Worm (Caenorhabditis elegans) whole organism, young adult: ENCODE results near the gene F53F4.7.

ENCODE experiments used
- B0019.2 ChIP-seq: fragments of 200-800 bp; sonication (Bioruptor generic); conservative IDR thresholded peaks from 2 replicates; pipeline ENCODE4 v1.3.6; 2022; ENCODE audit warnings: missing genetic modification reagents, missing genetic modification characterization, missing compliant biosample characterization
- C06A6.2 ChIP-seq: fragments of 200-800 bp; sonication (Bioruptor generic); conservative IDR thresholded peaks from 2 replicates; pipeline ENCODE4 v1.3.6; 2022; ENCODE audit warnings: missing genetic modification characterization, missing compliant biosample characterization
- C17E4.6 ChIP-seq: fragments of 200-800 bp; sonication (Bioruptor generic); IDR thresholded peaks from 2 replicates; pipeline ENCODE4 v1.3.6; 2022; ENCODE audit warnings: missing genetic modification reagents, missing genetic modification characterization, missing compliant biosample characterization
- F10E7.11 ChIP-seq: sonication (generic microtip); optimal IDR thresholded peaks from 2 replicates; lab custom pipeline; 2017; ENCODE audit warnings: mild to moderate bottlenecking, missing genetic modification characterization, moderate library complexity, missing compliant biosample characterization
- F49E8.2 ChIP-seq: sonication (generic microtip); optimal IDR thresholded peaks from 3 replicates; lab custom pipeline; 2017; ENCODE audit warnings: missing genetic modification characterization, mild to moderate bottlenecking, missing compliant biosample characterization, antibody characterized with exemption, moderate library complexity; ENCODE audit not compliant: insufficient read depth
- F55B11.4 ChIP-seq: sonication (generic microtip); optimal IDR thresholded peaks from 2 replicates; lab custom pipeline; 2016; ENCODE audit warnings: missing compliant biosample characterization, missing genetic modification characterization, borderline replicate concordance; ENCODE audit not compliant: insufficient read depth
- Y53G8AR.9 ChIP-seq: fragments of 200-800 bp; sonication (Bioruptor generic); conservative IDR thresholded peaks from 2 replicates; pipeline ENCODE4 v1.3.6; 2022; ENCODE audit warnings: missing genetic modification reagents, missing genetic modification characterization, missing compliant biosample characterization
- Y95B8A.8 ChIP-seq: fragments of 200-800 bp; sonication (Bioruptor generic); IDR thresholded peaks from 2 replicates; pipeline ENCODE4 v1.3.6; 2022; ENCODE audit warnings: missing genetic modification reagents, missing genetic modification characterization, missing compliant biosample characterization
- atf-7 ChIP-seq: sonication (generic microtip); optimal IDR thresholded peaks from 2 replicates; lab custom pipeline; 2017; ENCODE audit warnings: mild to moderate bottlenecking, missing genetic modification characterization, missing compliant biosample characterization
- athp-1 ChIP-seq: sonication (generic microtip); optimal IDR thresholded peaks from 2 replicates; lab custom pipeline; 2017; ENCODE audit warnings: mild to moderate bottlenecking, missing genetic modification characterization, missing compliant biosample characterization
- attf-3 ChIP-seq: fragments of 200-800 bp; sonication (Bioruptor generic); conservative IDR thresholded peaks from 2 replicates; pipeline ENCODE4 v1.3.6; 2022; ENCODE audit warnings: missing genetic modification reagents, missing genetic modification characterization, missing compliant biosample characterization
- bed-1 ChIP-seq: fragments of 200-800 bp; sonication (Bioruptor generic); IDR thresholded peaks from 2 replicates; pipeline ENCODE4 v1.3.6; 2022; ENCODE audit warnings: missing genetic modification reagents, missing genetic modification characterization, missing compliant biosample characterization
- cebp-1 ChIP-seq, 2 experiments: fragments of 200-800 bp in 1 of 2; sonication (Bioruptor generic) in 1 of 2; sonication (generic microtip) in 1 of 2; IDR thresholded peaks in 1 of 2; optimal IDR thresholded peaks in 1 of 2; 2 replicates each; pipeline versions ENCODE4 v1.3.6 to Lab custom; 2017 to 2022; ENCODE audit warnings: missing compliant biosample characterization in 2 of 2, missing genetic modification characterization in 2 of 2, mild to moderate bottlenecking in 1 of 2, missing genetic modification reagents in 1 of 2, moderate library complexity in 1 of 2
- cebp-2 ChIP-seq: fragments of 200-800 bp; sonication (Bioruptor generic); IDR thresholded peaks from 2 replicates; pipeline ENCODE4 v1.3.6; 2022; ENCODE audit warnings: missing genetic modification characterization, missing compliant biosample characterization
- ceh-40 ChIP-seq: fragments of 200-800 bp; sonication (Bioruptor generic); IDR thresholded peaks from 2 replicates; pipeline ENCODE4 v1.3.6; 2022; ENCODE audit warnings: missing genetic modification characterization, missing compliant biosample characterization
- ceh-58 ChIP-seq: fragments of 200-800 bp; sonication (Bioruptor generic); IDR thresholded peaks from 2 replicates; pipeline ENCODE4 v1.3.6; 2022; ENCODE audit warnings: missing genetic modification characterization, missing compliant biosample characterization
- fkh-3 ChIP-seq: sonication (generic microtip); optimal IDR thresholded peaks from 2 replicates; lab custom pipeline; 2016; ENCODE audit warnings: mild to moderate bottlenecking, missing genetic modification characterization, missing compliant biosample characterization
- him-1 ChIP-seq: sonication (generic microtip); optimal IDR thresholded peaks from 2 replicates; lab custom pipeline; 2016; ENCODE audit warnings: missing genotype, missing genetic modification reagents, missing genetic modification characterization, missing compliant biosample characterization
- lin-35 ChIP-seq, 3 experiments: fragments of 150-350 bp in 2 of 3; sonication (generic microtip) in 1 of 3; optimal IDR thresholded peaks; 2 replicates each; lab custom pipeline; 2014 to 2018; ENCODE audit warnings: missing biosample characterization in 3 of 3, missing genetic modification characterization in 3 of 3, missing genetic modification reagents in 3 of 3
- lin-54 ChIP-seq: fragments of 200-800 bp; sonication (Bioruptor generic); optimal IDR thresholded peaks from 2 replicates; lab custom pipeline; 2018; ENCODE audit warnings: mild to moderate bottlenecking, missing genetic modification characterization, missing compliant biosample characterization
- lsl-1 ChIP-seq: fragments of 200-800 bp; sonication (Bioruptor generic); optimal IDR thresholded peaks from 2 replicates; lab custom pipeline; 2018; ENCODE audit warnings: mild to moderate bottlenecking, missing genetic modification characterization, moderate library complexity, missing compliant biosample characterization
- madf-6 ChIP-seq: fragments of 200-800 bp; sonication (Bioruptor generic); IDR thresholded peaks from 2 replicates; pipeline ENCODE4 v1.3.6; 2022; ENCODE audit warnings: missing genetic modification reagents, missing genetic modification characterization, missing compliant biosample characterization
- madf-8 ChIP-seq: fragments of 200-800 bp; sonication (Bioruptor generic); conservative IDR thresholded peaks from 2 replicates; pipeline ENCODE4 v1.3.6; 2022; ENCODE audit warnings: missing genetic modification reagents, missing genetic modification characterization, missing compliant biosample characterization
- mcd-1 ChIP-seq: fragments of 200-800 bp; sonication (Bioruptor generic); IDR thresholded peaks from 2 replicates; pipeline ENCODE4 v1.3.6; 2022; ENCODE audit warnings: missing genetic modification reagents, missing genetic modification characterization, missing compliant biosample characterization
- mxl-1 ChIP-seq: sonication (generic microtip); optimal IDR thresholded peaks from 2 replicates; lab custom pipeline; 2016; ENCODE audit warnings: missing genetic modification characterization, missing compliant biosample characterization
- nhr-120 ChIP-seq: fragments of 200-800 bp; sonication (Bioruptor generic); IDR thresholded peaks from 2 replicates; pipeline ENCODE4 v1.3.6; 2022; ENCODE audit warnings: missing genetic modification characterization, missing compliant biosample characterization
- nhr-27 ChIP-seq: fragments of 200-800 bp; sonication (Bioruptor generic); optimal IDR thresholded peaks from 2 replicates; lab custom pipeline; 2018; ENCODE audit warnings: mild to moderate bottlenecking, missing genetic modification characterization, moderate library complexity, missing compliant biosample characterization
- rcor-1 ChIP-seq: fragments of 200-800 bp; sonication (Bioruptor generic); IDR thresholded peaks from 2 replicates; pipeline ENCODE4 v1.3.6; 2022; ENCODE audit warnings: missing genetic modification reagents, missing genetic modification characterization, missing compliant biosample characterization
- snpc-1.3 ChIP-seq: sonication (generic microtip); optimal IDR thresholded peaks from 2 replicates; lab custom pipeline; 2017; ENCODE audit warnings: missing genetic modification characterization, mild to moderate bottlenecking, missing compliant biosample characterization, antibody characterized with exemption, moderate library complexity, missing genotype, missing genetic modification reagents; ENCODE audit not compliant: insufficient read depth
- snpc-3.4 ChIP-seq: sonication (generic microtip); optimal IDR thresholded peaks from 2 replicates; lab custom pipeline; 2017; ENCODE audit warnings: missing genetic modification characterization, mild to moderate bottlenecking, missing compliant biosample characterization, antibody characterized with exemption, moderate library complexity, missing genotype, missing genetic modification reagents
- xnd-1 ChIP-seq: sonication (generic microtip); optimal IDR thresholded peaks from 2 replicates; lab custom pipeline; 2016; ENCODE audit warnings: missing genotype, missing genetic modification reagents, missing genetic modification characterization, missing compliant biosample characterization
- ztf-18 ChIP-seq: sonication (generic microtip); optimal IDR thresholded peaks from 2 replicates; lab custom pipeline; 2016; ENCODE audit warnings: missing genotype, mild to moderate bottlenecking, missing genetic modification characterization, missing compliant biosample characterization
- ztf-3 ChIP-seq: fragments of 200-800 bp; sonication (Bioruptor generic); optimal IDR thresholded peaks from 2 replicates; lab custom pipeline; 2018; ENCODE audit warnings: mild to moderate bottlenecking, missing genetic modification characterization, missing compliant biosample characterization

The F53F4.7 gene

ce11 chrV:13593083-13593482, 20.7 kb downstream of the F53F4.7 start, which contains the start of gene F53F4.4:
F53F4.4 (plus strand) TSS chrV:13593383.
- TF ChIP-seq Y95B8A.8 (GFP tag; lab: Robert Waterston, UW) (0 out of 2 replicates have a peak, but pooled peaks have one; percentile 18), madf-6 (GFP tag; lab: Robert Waterston, UW) (peak; percentile 47; the same call in 1 of the 2 replicates), rcor-1 (GFP tag; lab: Robert Waterston, UW) (no peak), nhr-120 (no peak), snpc-1.3 (tag; lab: Kevin White, UChicago) (no peak), ztf-18 (tag; lab: Kevin White, UChicago) (no peak)

ce11 chrV:13591504-13592174, 22.1 kb downstream of the F53F4.7 start, which contains the start of gene tbcb-1:
tbcb-1 (plus strand) TSS chrV:13592124.
- peak; percentile 79 for TF ChIP-seq xnd-1 (tag; lab: Kevin White, UChicago)
- no peak for TF ChIP-seq bed-1 (GFP tag; lab: Robert Waterston, UW)
- TF ChIP-seq F49E8.2 (tag; lab: Kevin White, UChicago): no peak
- TF ChIP-seq ceh-40 (GFP tag; lab: Robert Waterston, UW): no peak
- TF ChIP-seq mcd-1 (GFP tag; lab: Robert Waterston, UW): peak; percentile 92
- peak; percentile 92 for TF ChIP-seq madf-6 (GFP tag; lab: Robert Waterston, UW)
- TF ChIP-seq Y53G8AR.9 (GFP tag; lab: Robert Waterston, UW): no peak
- TF ChIP-seq ceh-58: no peak
- TF ChIP-seq F10E7.11 (tag; lab: Kevin White, UChicago): no peak
- TF ChIP-seq ztf-3 (GFP tag; lab: Kevin White, UChicago): no peak
- no peak for TF ChIP-seq cebp-2 (GFP tag; lab: Robert Waterston, UW)
- no peak for TF ChIP-seq atf-7 (tag; lab: Kevin White, UChicago)
- TF ChIP-seq fkh-3 (tag; lab: Kevin White, UChicago): no peak
- 0 out of 2 replicates have a peak, but pooled peaks have one; percentile 19 for TF ChIP-seq attf-3
- peak; percentile 32 for TF ChIP-seq lsl-1
- no peak for TF ChIP-seq F55B11.4 (tag; lab: Kevin White, UChicago)
- TF ChIP-seq nhr-27 (tag; lab: Kevin White, UChicago): no peak
- no peak for TF ChIP-seq lin-54 (GFP tag; lab: Kevin White, UChicago)
- TF ChIP-seq C17E4.6 (GFP tag; lab: Robert Waterston, UW): no peak
- peak; percentile 90 for TF ChIP-seq madf-8 (GFP tag; lab: Robert Waterston, UW)
- peak; percentile 0 for TF ChIP-seq snpc-3.4 (tag; lab: Kevin White, UChicago)
- peak; percentile 36 for TF ChIP-seq him-1 (tag; lab: Kevin White, UChicago)
- TF ChIP-seq athp-1 (tag; lab: Kevin White, UChicago): no peak

ce11 chrV:13589494-13590176, 24.1 kb downstream of the F53F4.7 start, which contains the start of the genes F53F4.2 and F53F4.18:
F53F4.2 (minus strand) TSS chrV:13589594.
F53F4.18 (plus strand) TSS chrV:13590126.
- no peak for TF ChIP-seq B0019.2 (GFP tag; lab: Robert Waterston, UW)
- TF ChIP-seq lin-35 (GFP tag; optimal IDR thresholded peaks at IDR 0.05; lab: Kevin White, UChicago): no peak
- TF ChIP-seq mxl-1 (tag; lab: Kevin White, UChicago): no peak
- no peak for TF ChIP-seq cebp-1 (GFP tag; IDR thresholded peaks at IDR 0.05; lab: Robert Waterston, UW)
- TF ChIP-seq cebp-1 (tag; optimal IDR thresholded peaks at IDR 0.05; lab: Kevin White, UChicago): no peak
- TF ChIP-seq C06A6.2 (GFP tag; lab: Robert Waterston, UW): no peak
